Worm (Caenorhabditis elegans) whole organism, L4 larva: ENCODE measurements around the gene srab-24.

Experiments used
- R02D3.7 ChIP-seq: fragments of 150-350 bp; sonication (generic microtip); optimal IDR thresholded peaks from 3 replicates; lab custom pipeline; 2014; ENCODE audit warnings: missing biosample characterization, missing genetic modification characterization
- T20F7.1 ChIP-seq: fragments of 200-800 bp; sonication (Bioruptor generic); optimal IDR thresholded peaks from 2 replicates; lab custom pipeline; 2018; ENCODE audit warnings: mild to moderate bottlenecking, missing genetic modification characterization, missing compliant biosample characterization
- Y48G9A.11 ChIP-seq: fragments of 200-800 bp; sonication (Bioruptor generic); IDR thresholded peaks from 2 replicates; pipeline ENCODE4 v1.3.6; 2022; ENCODE audit warnings: missing genetic modification reagents, missing genetic modification characterization, missing compliant biosample characterization
- Y5F2A.4 ChIP-seq: fragments of 200-800 bp; sonication (Bioruptor generic); optimal IDR thresholded peaks from 2 replicates; lab custom pipeline; 2018; ENCODE audit warnings: mild to moderate bottlenecking, missing genetic modification characterization, missing compliant biosample characterization
- aha-1 ChIP-seq: fragments of 150-350 bp; peaks from one replicate; lab custom pipeline; 2014; ENCODE audit warnings: missing biosample characterization, missing genetic modification characterization
- ama-1 ChIP-seq: fragments of 150-350 bp; optimal IDR thresholded peaks from 2 replicates; lab custom pipeline; 2014; ENCODE audit warnings: inconsistent platforms, mixed read lengths
- daf-12 ChIP-seq: fragments of 150-350 bp; optimal IDR thresholded peaks from 2 replicates; lab custom pipeline; 2014; ENCODE audit warnings: missing biosample characterization, missing genetic modification reagents, missing genetic modification characterization
- daf-16 ChIP-seq, 3 experiments: sonication (generic microtip); optimal IDR thresholded peaks; 2 replicates each; lab custom pipeline; 2016 to 2017; ENCODE audit warnings: missing genetic modification characterization in 3 of 3, missing genetic modification reagents in 3 of 3, mild to moderate bottlenecking in 2 of 3, missing compliant biosample characterization in 2 of 3, missing biosample characterization in 1 of 3, moderate library complexity in 1 of 3
- dmd-6 ChIP-seq: fragments of 200-800 bp; sonication (Bioruptor generic); IDR thresholded peaks from 2 replicates; pipeline ENCODE4 v1.3.6; 2022; ENCODE audit warnings: missing genetic modification reagents, missing genetic modification characterization, missing compliant biosample characterization
- dve-1 ChIP-seq: sonication (generic microtip); optimal IDR thresholded peaks from 2 replicates; lab custom pipeline; 2017; ENCODE audit warnings: antibody characterized with exemption, mild to moderate bottlenecking, missing genetic modification characterization, missing compliant biosample characterization; ENCODE audit not compliant: insufficient read depth
- hif-1 ChIP-seq, 2 experiments: sonication (generic microtip); optimal IDR thresholded peaks; 2 replicates each; lab custom pipeline; 2016 to 2017; ENCODE audit warnings: missing compliant biosample characterization in 2 of 2, missing genetic modification characterization in 2 of 2, missing genetic modification reagents in 2 of 2, missing genotype in 2 of 2, mild to moderate bottlenecking in 1 of 2
- hlh-11 ChIP-seq: fragments of 200-800 bp; sonication (Bioruptor generic); optimal IDR thresholded peaks from 2 replicates; lab custom pipeline; 2018; ENCODE audit warnings: mild to moderate bottlenecking, missing genetic modification characterization, missing compliant biosample characterization
- hlh-30 ChIP-seq: sonication (generic microtip); optimal IDR thresholded peaks from 2 replicates; lab custom pipeline; 2017; ENCODE audit warnings: antibody characterized with exemption, mild to moderate bottlenecking, missing genetic modification characterization, missing compliant biosample characterization; ENCODE audit not compliant: insufficient read depth
- lin-1 ChIP-seq: fragments of 200-800 bp; sonication (Bioruptor generic); IDR thresholded peaks from 2 replicates; pipeline ENCODE4 v1.3.6; 2022; ENCODE audit warnings: missing genetic modification reagents, missing genetic modification characterization, missing compliant biosample characterization
- lin-15B ChIP-seq: fragments of 150-350 bp; sonication (generic microtip); optimal IDR thresholded peaks from 3 replicates; lab custom pipeline; 2014; ENCODE audit warnings: missing biosample characterization, missing genetic modification characterization
- lin-29 ChIP-seq: fragments of 200-800 bp; sonication (Bioruptor generic); IDR thresholded peaks from 2 replicates; pipeline ENCODE4 v1.3.6; 2022; ENCODE audit warnings: missing genetic modification reagents, missing genetic modification characterization, missing compliant biosample characterization
- lir-3 ChIP-seq: sonication (generic microtip); optimal IDR thresholded peaks from 2 replicates; lab custom pipeline; 2016; ENCODE audit warnings: mild to moderate bottlenecking, missing genetic modification characterization, missing compliant biosample characterization
- lsy-2 ChIP-seq, 2 experiments: fragments of 150-350 bp in 1 of 2; sonication (generic microtip) in 1 of 2; optimal IDR thresholded peaks; 2 replicates each; lab custom pipeline; 2014 to 2017; ENCODE audit warnings: missing biosample characterization in 2 of 2, missing genetic modification characterization in 2 of 2
- madf-5 ChIP-seq, 2 experiments: fragments of 200-800 bp; sonication (Bioruptor generic); IDR thresholded peaks; 2 replicates each; pipeline ENCODE4 v1.3.6; 2022; ENCODE audit warnings: missing compliant biosample characterization in 2 of 2, missing genetic modification characterization in 2 of 2
- madf-9 ChIP-seq: fragments of 200-800 bp; sonication (Bioruptor generic); conservative IDR thresholded peaks from 2 replicates; pipeline ENCODE4 v1.3.6; 2022; ENCODE audit warnings: missing genetic modification reagents, missing genetic modification characterization, missing compliant biosample characterization
- mdl-1 ChIP-seq, 2 experiments: fragments of 150-350 bp in 1 of 2; sonication (generic microtip) in 1 of 2; optimal IDR thresholded peaks; 2 replicates each; lab custom pipeline; 2014 to 2017; ENCODE audit warnings: missing biosample characterization in 2 of 2, missing genetic modification characterization in 2 of 2
- mep-1 ChIP-seq: fragments of 150-350 bp; sonication (generic microtip); optimal IDR thresholded peaks from 3 replicates; lab custom pipeline; 2014; ENCODE audit warnings: missing biosample characterization, missing genetic modification characterization
- mes-2 ChIP-seq: sonication (generic microtip); optimal IDR thresholded peaks from 2 replicates; lab custom pipeline; 2016; ENCODE audit warnings: missing genotype, mild to moderate bottlenecking, missing genetic modification characterization, missing compliant biosample characterization; ENCODE audit not compliant: poor library complexity, severe bottlenecking
- nhr-102 ChIP-seq: sonication (generic microtip); optimal IDR thresholded peaks from 2 replicates; lab custom pipeline; 2016; ENCODE audit warnings: mild to moderate bottlenecking, missing genetic modification characterization, moderate library complexity, missing compliant biosample characterization
- nhr-28 ChIP-seq: fragments of 150-350 bp; optimal IDR thresholded peaks from 2 replicates; lab custom pipeline; 2014; ENCODE audit warnings: missing biosample characterization, missing genetic modification characterization
- nhr-77 ChIP-seq: fragments of 150-350 bp; optimal IDR thresholded peaks from 2 replicates; lab custom pipeline; 2014; ENCODE audit warnings: missing biosample characterization, missing genetic modification characterization
- snpc-1.2 ChIP-seq: fragments of 200-800 bp; sonication (Bioruptor generic); IDR thresholded peaks from 2 replicates; pipeline ENCODE4 v1.3.6; 2022; ENCODE audit warnings: missing genetic modification reagents, missing genetic modification characterization, missing compliant biosample characterization
- snpc-4 ChIP-seq: fragments of 150-350 bp; optimal IDR thresholded peaks from 2 replicates; lab custom pipeline; 2014; ENCODE audit warnings: missing biosample characterization, missing genetic modification characterization
- unc-62 ChIP-seq, 3 experiments: fragments of 150-350 bp in 1 of 3; sonication (generic microtip); optimal IDR thresholded peaks in 2 of 3; peaks in 1 of 3; 1 replicate in 1 of 3; 2 replicates in 2 of 3; lab custom pipeline; 2014 to 2017; ENCODE audit warnings: missing biosample characterization in 3 of 3, missing genetic modification characterization in 3 of 3, missing genetic modification reagents in 3 of 3, missing genotype in 1 of 3
- zag-1 ChIP-seq: fragments of 150-350 bp; optimal IDR thresholded peaks from 2 replicates; lab custom pipeline; 2014; ENCODE audit warnings: missing biosample characterization, missing genetic modification characterization
- ztf-7 ChIP-seq: fragments of 150-350 bp; optimal IDR thresholded peaks from 2 replicates; lab custom pipeline; 2014; ENCODE audit warnings: missing biosample characterization, missing genetic modification characterization

Gene srab-24

DNA sequence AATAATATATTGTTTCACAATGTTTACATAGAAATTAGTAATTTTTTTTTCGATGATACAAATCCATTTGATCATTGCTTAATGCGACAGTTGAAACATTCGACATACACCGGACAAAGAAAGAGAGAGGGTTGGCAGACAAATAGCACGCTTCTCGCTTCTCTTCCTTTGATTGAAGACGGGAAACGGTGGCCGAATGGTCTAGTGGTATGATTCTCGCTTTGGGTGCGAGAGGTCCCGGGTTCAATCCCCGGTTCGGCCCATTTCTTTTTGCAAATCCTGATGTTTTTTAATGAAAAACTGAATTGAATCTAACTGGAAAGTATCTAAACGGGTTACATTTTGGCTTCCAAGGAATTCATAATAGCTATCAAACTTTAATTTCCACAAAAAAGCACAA lies 25.1 kb downstream of the srab-24 start (continued):
- TF ChIP-seq R02D3.7 (tag; lab: Kevin White, UChicago) = no peak
- peak; percentile 86 for TF ChIP-seq madf-9 (GFP tag; lab: Robert Waterston, UW)
- no peak; the same call in 1 of the 2 replicates for TF ChIP-seq lin-1
- TF ChIP-seq nhr-102 (tag; lab: Kevin White, UChicago) = peak; percentile 60
- peak; percentile 64; the same call in 1 of the 2 replicates for TF ChIP-seq Y48G9A.11 (GFP tag; lab: Robert Waterston, UW)
- TF ChIP-seq mes-2 (tag; lab: Kevin White, UChicago) = no peak
- TF ChIP-seq zag-1 (tag; lab: Kevin White, UChicago) = no peak
- TF ChIP-seq T20F7.1 (GFP tag; lab: Kevin White, UChicago) = peak; percentile 28
- peak; percentile 11 for TF ChIP-seq Y5F2A.4
- no peak for TF ChIP-seq lin-15B (tag; lab: Kevin White, UChicago)
- no peak for TF ChIP-seq hlh-11 (tag; lab: Kevin White, UChicago)
- TF ChIP-seq ztf-7 (tag; lab: Kevin White, UChicago) = peak; percentile 76
- peak in 1 of 2 experiments; percentile 83; a peak in 2 of 4 replicates for TF ChIP-seq madf-5 (GFP tag; IDR thresholded peaks at IDR 0.05; lab: Robert Waterston, UW)
- peak; percentile 36 for TF ChIP-seq lir-3 (tag; lab: Kevin White, UChicago)
- peak; percentile 49 for TF ChIP-seq snpc-4 (tag; lab: Kevin White, UChicago)
- TF ChIP-seq lin-29 (GFP tag; lab: Robert Waterston, UW) = 0 out of 2 replicates have a peak, but pooled peaks have one; percentile 16

DNA sequence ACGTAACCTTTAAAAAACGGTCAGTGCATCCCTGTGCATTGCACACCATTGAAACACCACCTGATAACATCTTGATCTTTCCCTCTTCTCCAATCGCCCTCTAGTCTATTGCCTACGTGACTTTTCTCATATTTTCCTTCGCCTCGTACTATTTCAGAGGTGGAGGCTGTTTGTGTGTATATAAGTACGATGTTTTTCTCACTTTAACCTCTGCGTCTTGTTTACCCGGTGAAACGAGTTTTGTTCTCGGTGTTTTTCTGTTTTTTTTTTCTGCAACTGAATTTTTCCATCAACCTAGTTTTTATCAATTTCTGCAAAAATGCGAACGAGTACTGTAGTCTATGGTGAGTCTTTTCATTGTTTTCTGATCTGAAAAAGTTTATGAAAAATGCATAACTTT lies 30.3 kb downstream of the srab-24 start, which contains the start of gene sqrd-1:
sqrd-1 (plus strand) TSS at position 158 of the 400 bp plus-strand sequence.
- TF ChIP-seq hlh-30 = peak; percentile 1
- TF ChIP-seq mep-1 (tag; lab: Kevin White, UChicago) = peak; percentile 46
- TF ChIP-seq aha-1 (tag; lab: Kevin White, UChicago) = peak; percentile 100
- no peak for TF ChIP-seq Y5F2A.4
- TF ChIP-seq dmd-6 (GFP tag; lab: Robert Waterston, UW) = peak; percentile 50
- TF ChIP-seq lsy-2 (tag; optimal IDR thresholded peaks at IDR 0.05; lab: Kevin White, UChicago) = peak in 1 of 2 experiments; percentile 43
- peak; percentile 52 for TF ChIP-seq dve-1
- TF ChIP-seq nhr-77 (tag; lab: Kevin White, UChicago) = no peak
- peak; percentile 47 for TF ChIP-seq nhr-28 (tag; lab: Kevin White, UChicago)
- TF ChIP-seq mdl-1 (tag; optimal IDR thresholded peaks at IDR 0.05; lab: Kevin White, UChicago) = peak in 1 of 2 experiments; percentile 37
- TF ChIP-seq ama-1 (lab: Kevin White, UChicago) = peak; percentile 66
- no peak for TF ChIP-seq snpc-1.2 (GFP tag; lab: Robert Waterston, UW)
- no peak for TF ChIP-seq daf-12 (tag; lab: Kevin White, UChicago)
- peak in 1 of 2 experiments; percentile 93 for TF ChIP-seq unc-62 (GFP tag; optimal IDR thresholded peaks at IDR 0.05 in 1 of 2; lab: Kevin White, UChicago)
- TF ChIP-seq unc-62 (tag; optimal IDR thresholded peaks at IDR 0.05; lab: Kevin White, UChicago) = no peak
- TF ChIP-seq daf-16 (GFP tag; optimal IDR thresholded peaks at IDR 0.05; lab: Kevin White, UChicago) = peak in 1 of 2 experiments; percentile 93
- TF ChIP-seq daf-16 (tag; optimal IDR thresholded peaks at IDR 0.05; lab: Kevin White, UChicago) = peak; percentile 88
- no peak for TF ChIP-seq ztf-7 (tag; lab: Kevin White, UChicago)
- peak; percentile 97 to 99 for TF ChIP-seq hif-1 (tag; optimal IDR thresholded peaks at IDR 0.05; lab: Kevin White, UChicago)

ce11 chrIV:14218526-14218925 lies 31.5 kb downstream of the srab-24 start:
- peak; percentile 93 for TF ChIP-seq snpc-1.2 (GFP tag; lab: Robert Waterston, UW)

- peak; percentile 23 for TF ChIP-seq snpc-1.2 (GFP tag; lab: Robert Waterston, UW)
These were observed 31.9 kb downstream of the srab-24 start for ce11 chrIV:14218113-14218512.

DNA sequence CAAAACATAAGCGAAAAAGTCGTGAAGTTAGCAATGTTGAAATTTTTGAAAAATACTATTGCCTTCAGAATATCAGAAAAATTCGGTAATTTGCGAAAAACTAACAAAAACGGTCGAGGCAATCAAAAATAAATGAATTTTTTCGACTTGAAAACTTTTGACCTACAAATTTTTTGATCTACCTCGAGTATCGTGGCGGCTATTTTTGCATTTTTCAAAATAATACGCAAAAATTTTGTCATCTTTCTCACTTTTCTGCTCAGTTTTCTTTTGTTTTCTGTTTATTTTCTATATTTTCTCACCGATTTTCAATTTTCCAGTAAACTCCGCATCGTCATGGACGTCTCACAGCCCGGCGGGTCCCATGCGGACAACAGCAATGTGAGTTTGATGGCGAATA lies 34.2 kb downstream of the srab-24 start:
- no peak for TF ChIP-seq daf-16 (GFP tag; optimal IDR thresholded peaks at IDR 0.05; lab: Kevin White, UChicago)
- TF ChIP-seq daf-16 (tag; optimal IDR thresholded peaks at IDR 0.05; lab: Kevin White, UChicago) = no peak
- TF ChIP-seq Y5F2A.4 = no peak
- TF ChIP-seq, all 104 proteins: peak for 0
